Worm (Caenorhabditis elegans) whole organism, L1 larva: ENCODE data around the gene fbxb-105.

Experiments
- C04F5.9 ChIP-seq: sonication (generic microtip); optimal IDR thresholded peaks from 2 replicates; lab custom pipeline; 2016; ENCODE audit warnings: missing genetic modification characterization, missing compliant biosample characterization
- C16A3.4 ChIP-seq: fragments of 150-350 bp; optimal IDR thresholded peaks from 2 replicates; lab custom pipeline; 2014; ENCODE audit warnings: missing biosample characterization, missing genetic modification characterization
- C34B4.2 ChIP-seq: sonication (generic microtip); optimal IDR thresholded peaks from 2 replicates; lab custom pipeline; 2017; ENCODE audit warnings: mild to moderate bottlenecking, missing genetic modification characterization, missing compliant biosample characterization
- alr-1 ChIP-seq: fragments of 200-800 bp; sonication (Bioruptor generic); optimal IDR thresholded peaks from 2 replicates; lab custom pipeline; 2018; ENCODE audit warnings: borderline replicate concordance, mild to moderate bottlenecking, missing genetic modification characterization, missing compliant biosample characterization
- aly-2 ChIP-seq: fragments of 150-350 bp; optimal IDR thresholded peaks from 2 replicates; lab custom pipeline; 2014; ENCODE audit warnings: missing biosample characterization, missing genetic modification characterization
- blmp-1 ChIP-seq: fragments of 150-350 bp; optimal IDR thresholded peaks from 2 replicates; lab custom pipeline; 2014; ENCODE audit warnings: missing biosample characterization, missing genetic modification characterization
- ceh-8 ChIP-seq: fragments of 200-800 bp; sonication (Bioruptor generic); optimal IDR thresholded peaks from 2 replicates; lab custom pipeline; 2018; ENCODE audit warnings: mild to moderate bottlenecking, missing genetic modification characterization, moderate library complexity, missing compliant biosample characterization
- ceh-88 ChIP-seq: fragments of 200-800 bp; sonication (Bioruptor generic); IDR thresholded peaks from 2 replicates; pipeline ENCODE4 v1.3.6; 2022; ENCODE audit warnings: missing genetic modification characterization, missing compliant biosample characterization
- ces-1 ChIP-seq: fragments of 150-350 bp; optimal IDR thresholded peaks from 2 replicates; lab custom pipeline; 2014; ENCODE audit warnings: missing biosample characterization, missing genetic modification reagents, missing genetic modification characterization
- dpl-1 ChIP-seq, 3 experiments: fragments of 150-350 bp in 2 of 3; sonication (generic microtip) in 1 of 3; optimal IDR thresholded peaks; 2 replicates each; lab custom pipeline; 2014 to 2017; ENCODE audit warnings: missing biosample characterization in 3 of 3, missing genetic modification characterization in 3 of 3, missing genetic modification reagents in 3 of 3
- efl-1 ChIP-seq, 4 experiments: fragments of 150-350 bp; optimal IDR thresholded peaks in 3 of 4; peaks in 1 of 4; 1 replicate in 1 of 4; 2 replicates in 3 of 4; lab custom pipeline; 2014; ENCODE audit warnings: missing biosample characterization in 2 of 4, missing genetic modification characterization in 2 of 4, missing genetic modification reagents in 2 of 4
- efl-3 ChIP-seq: fragments of 200-800 bp; sonication (Bioruptor generic); optimal IDR thresholded peaks from 2 replicates; lab custom pipeline; 2018; ENCODE audit warnings: mild to moderate bottlenecking, missing genetic modification characterization, missing compliant biosample characterization
- egl-13 ChIP-seq: sonication (generic microtip); optimal IDR thresholded peaks from 2 replicates; lab custom pipeline; 2016; ENCODE audit warnings: missing genotype, missing genetic modification reagents, missing genetic modification characterization, missing compliant biosample characterization
- elt-2 ChIP-seq: sonication (generic microtip); optimal IDR thresholded peaks from 2 replicates; lab custom pipeline; 2016; ENCODE audit warnings: missing genetic modification characterization, mild to moderate bottlenecking, inconsistent platforms, missing compliant biosample characterization, missing genetic modification reagents
- ets-5 ChIP-seq: fragments of 200-800 bp; sonication (Bioruptor generic); IDR thresholded peaks from 2 replicates; pipeline ENCODE4 v1.3.6; 2022; ENCODE audit warnings: missing genetic modification characterization, missing compliant biosample characterization
- fkh-10 ChIP-seq: sonication (generic microtip); optimal IDR thresholded peaks from 2 replicates; lab custom pipeline; 2017; ENCODE audit warnings: missing biosample characterization, missing genetic modification reagents, missing genetic modification characterization
- fkh-4 ChIP-seq: sonication (generic microtip); optimal IDR thresholded peaks from 2 replicates; lab custom pipeline; 2016; ENCODE audit warnings: missing compliant biosample characterization, missing genetic modification characterization, borderline replicate concordance
- fkh-8 ChIP-seq: sonication (generic microtip); optimal IDR thresholded peaks from 2 replicates; lab custom pipeline; 2016; ENCODE audit warnings: mild to moderate bottlenecking, missing genetic modification characterization, missing compliant biosample characterization
- hlh-17 ChIP-seq: fragments of 200-800 bp; sonication (Bioruptor generic); optimal IDR thresholded peaks from 2 replicates; lab custom pipeline; 2018; ENCODE audit warnings: missing genetic modification characterization, mild to moderate bottlenecking, missing compliant biosample characterization, moderate library complexity, borderline replicate concordance
- isw-1 ChIP-seq: fragments of 200-800 bp; sonication (Bioruptor generic); IDR thresholded peaks from 2 replicates; pipeline ENCODE4 v1.3.6; 2022; ENCODE audit warnings: missing genetic modification characterization, missing compliant biosample characterization
- jun-1 ChIP-seq: fragments of 150-350 bp; optimal IDR thresholded peaks from 2 replicates; lab custom pipeline; 2014; ENCODE audit warnings: missing biosample characterization, missing genetic modification reagents, missing genetic modification characterization
- lin-13 ChIP-seq: fragments of 150-350 bp; optimal IDR thresholded peaks from 2 replicates; lab custom pipeline; 2014; ENCODE audit warnings: missing biosample characterization, missing genetic modification reagents, missing genetic modification characterization
- lin-14 ChIP-seq: fragments of 200-800 bp; sonication (Bioruptor generic); optimal IDR thresholded peaks from 2 replicates; lab custom pipeline; 2018; ENCODE audit warnings: mild to moderate bottlenecking, missing genetic modification characterization, moderate library complexity, missing compliant biosample characterization
- lsy-2 ChIP-seq, 2 experiments: fragments of 150-350 bp; optimal IDR thresholded peaks; 2 replicates each; lab custom pipeline; 2014; ENCODE audit warnings: missing biosample characterization in 2 of 2, missing genetic modification characterization in 2 of 2
- mab-9 ChIP-seq: fragments of 200-800 bp; sonication (Bioruptor generic); IDR thresholded peaks from 2 replicates; pipeline ENCODE4 v1.3.6; 2022; ENCODE audit warnings: missing genetic modification reagents, missing genetic modification characterization, missing compliant biosample characterization
- nhr-12 ChIP-seq: sonication (generic microtip); optimal IDR thresholded peaks from 2 replicates; lab custom pipeline; 2017; ENCODE audit warnings: missing biosample characterization, missing genetic modification characterization
- nhr-19 ChIP-seq: fragments of 200-800 bp; sonication (Bioruptor generic); conservative IDR thresholded peaks from 2 replicates; pipeline ENCODE4 v1.3.6; 2022; ENCODE audit warnings: missing genetic modification characterization, missing compliant biosample characterization
- nhr-20 ChIP-seq: sonication (generic microtip); optimal IDR thresholded peaks from 2 replicates; lab custom pipeline; 2016; ENCODE audit warnings: mild to moderate bottlenecking, missing genetic modification characterization, missing compliant biosample characterization
- nhr-237 ChIP-seq: fragments of 150-350 bp; optimal IDR thresholded peaks from 2 replicates; lab custom pipeline; 2014; ENCODE audit warnings: missing biosample characterization, missing genetic modification characterization
- nhr-28 ChIP-seq: fragments of 150-350 bp; optimal IDR thresholded peaks from 2 replicates; lab custom pipeline; 2014; ENCODE audit warnings: missing biosample characterization, missing genetic modification characterization
- nhr-47 ChIP-seq: sonication (generic microtip); optimal IDR thresholded peaks from 2 replicates; lab custom pipeline; 2016; ENCODE audit warnings: mild to moderate bottlenecking, missing genetic modification characterization, moderate library complexity, missing compliant biosample characterization
- nhr-71 ChIP-seq: sonication (generic microtip); optimal IDR thresholded peaks from 2 replicates; lab custom pipeline; 2016; ENCODE audit warnings: mild to moderate bottlenecking, missing genetic modification characterization, moderate library complexity, missing compliant biosample characterization
- nhr-76 ChIP-seq: sonication (generic microtip); optimal IDR thresholded peaks from 2 replicates; lab custom pipeline; 2017; ENCODE audit warnings: missing biosample characterization, missing genetic modification characterization
- nhr-77 ChIP-seq: fragments of 150-350 bp; optimal IDR thresholded peaks from 2 replicates; lab custom pipeline; 2014; ENCODE audit warnings: missing biosample characterization, missing genetic modification characterization
- nhr-85 ChIP-seq: sonication (generic microtip); peaks from one replicate; lab custom pipeline; 2016; ENCODE audit warnings: missing genetic modification characterization, inconsistent platforms, missing compliant biosample characterization
- pag-3 ChIP-seq: sonication (generic microtip); optimal IDR thresholded peaks from 2 replicates; lab custom pipeline; 2017; ENCODE audit warnings: missing genetic modification characterization, mild to moderate bottlenecking, missing compliant biosample characterization, antibody characterized with exemption, borderline replicate concordance; ENCODE audit not compliant: insufficient read depth
- rnt-1 ChIP-seq: sonication (generic microtip); optimal IDR thresholded peaks from 2 replicates; lab custom pipeline; 2016; ENCODE audit warnings: mild to moderate bottlenecking, missing genetic modification characterization, moderate library complexity, missing compliant biosample characterization
- skn-1 ChIP-seq: fragments of 150-350 bp; optimal IDR thresholded peaks from 2 replicates; lab custom pipeline; 2014; ENCODE audit warnings: missing biosample characterization, missing genetic modification characterization
- snpc-4 ChIP-seq: fragments of 150-350 bp; optimal IDR thresholded peaks from 2 replicates; lab custom pipeline; 2014; ENCODE audit warnings: missing biosample characterization, missing genetic modification characterization
- snu-23 ChIP-seq: sonication (generic microtip); optimal IDR thresholded peaks from 2 replicates; lab custom pipeline; 2016; ENCODE audit warnings: missing genetic modification characterization, missing compliant biosample characterization
- sptf-1 ChIP-seq: fragments of 150-350 bp; optimal IDR thresholded peaks from 2 replicates; lab custom pipeline; 2014; ENCODE audit warnings: missing biosample characterization, missing genetic modification characterization
- swsn-7 ChIP-seq: sonication (generic microtip); optimal IDR thresholded peaks from 2 replicates; lab custom pipeline; 2016; ENCODE audit warnings: missing genetic modification characterization, missing compliant biosample characterization
- tlp-1 ChIP-seq: fragments of 150-350 bp; optimal IDR thresholded peaks from 2 replicates; lab custom pipeline; 2014; ENCODE audit warnings: missing biosample characterization, missing genetic modification characterization
- unc-130 ChIP-seq: fragments of 150-350 bp; optimal IDR thresholded peaks from 2 replicates; lab custom pipeline; 2017; ENCODE audit warnings: missing biosample characterization, missing genetic modification characterization, inconsistent platforms
- unc-62 ChIP-seq: fragments of 150-350 bp; optimal IDR thresholded peaks from 2 replicates; lab custom pipeline; 2014; ENCODE audit warnings: missing biosample characterization, missing genetic modification reagents, missing genetic modification characterization
- unc-86 ChIP-seq: sonication (generic microtip); optimal IDR thresholded peaks from 2 replicates; lab custom pipeline; 2016; ENCODE audit warnings: missing genetic modification characterization, missing compliant biosample characterization
- ztf-11 ChIP-seq, 2 experiments: sonication (generic microtip); optimal IDR thresholded peaks; 2 replicates each; lab custom pipeline; 2016 to 2017; ENCODE audit warnings: missing genetic modification characterization in 2 of 2, missing biosample characterization in 1 of 2, missing compliant biosample characterization in 1 of 2
- ztf-4 ChIP-seq: fragments of 150-350 bp; optimal IDR thresholded peaks from 2 replicates; lab custom pipeline; 2014; ENCODE audit warnings: missing biosample characterization, missing genetic modification characterization

fbxb-105 gene

ce11 chrII:2754595-2754994, 16.1 kb downstream of the fbxb-105 start:
- TF ChIP-seq ets-5 (GFP tag; lab: Robert Waterston, UW) (no peak), sptf-1 (tag; lab: Kevin White, UChicago) (no peak), nhr-19 (GFP tag; lab: Robert Waterston, UW) (no peak), elt-2 (tag; lab: Kevin White, UChicago) (no peak), dpl-1 (GFP tag; optimal IDR thresholded peaks at IDR 0.05; lab: Kevin White, UChicago) (no peak), ztf-11 (tag; optimal IDR thresholded peaks at IDR 0.05; lab: Kevin White, UChicago) (no peak), ceh-8 (GFP tag; lab: Kevin White, UChicago) (no peak), nhr-85 (tag; lab: Kevin White, UChicago) (no peak), nhr-71 (tag; lab: Kevin White, UChicago) (no peak), snpc-4 (tag; lab: Kevin White, UChicago) (no peak), mab-9 (GFP tag; lab: Robert Waterston, UW) (no peak), skn-1 (tag; lab: Kevin White, UChicago) (no peak), unc-86 (tag; lab: Kevin White, UChicago) (no peak), blmp-1 (tag; lab: Kevin White, UChicago) (no peak), fkh-8 (no peak), lin-14 (GFP tag; lab: Kevin White, UChicago) (no peak), snu-23 (GFP tag; lab: Kevin White, UChicago) (no peak)

ce11 chrII:2752999-2753398, 17.7 kb downstream of the fbxb-105 start, which contains the start of gene F29A7.3:
TSS of gene F29A7.3 (plus strand) at chrII:2753299.
- TF ChIP-seq ces-1 (GFP tag; lab: Kevin White, UChicago): no peak
- no peak for TF ChIP-seq nhr-47 (tag; lab: Kevin White, UChicago)
- TF ChIP-seq egl-13 (tag; lab: Kevin White, UChicago): no peak
- no peak for TF ChIP-seq nhr-28
- TF ChIP-seq unc-62 (GFP tag; lab: Kevin White, UChicago): no peak
- TF ChIP-seq hlh-17 (GFP tag; lab: Kevin White, UChicago): no peak
- no peak for TF ChIP-seq nhr-12 (tag; lab: Kevin White, UChicago)
- TF ChIP-seq fkh-4 (tag; lab: Kevin White, UChicago): no peak
- no peak for TF ChIP-seq efl-3 (GFP tag; lab: Kevin White, UChicago)
- no peak for TF ChIP-seq rnt-1 (tag; lab: Kevin White, UChicago)
- no peak for TF ChIP-seq pag-3 (tag; lab: Kevin White, UChicago)
- no peak for TF ChIP-seq fkh-10
- no peak for TF ChIP-seq ets-5 (GFP tag; lab: Robert Waterston, UW)
- no peak for TF ChIP-seq sptf-1 (tag; lab: Kevin White, UChicago)
- no peak for TF ChIP-seq elt-2 (tag; lab: Kevin White, UChicago)
- no peak for TF ChIP-seq nhr-237
- no peak for TF ChIP-seq unc-130 (tag; lab: Kevin White, UChicago)
- no peak for TF ChIP-seq C34B4.2
- TF ChIP-seq alr-1 (tag; lab: Kevin White, UChicago): no peak
- TF ChIP-seq efl-1 (optimal IDR thresholded peaks at IDR 0.05; lab: Kevin White, UChicago): no peak
- TF ChIP-seq efl-1 (GFP tag; optimal IDR thresholded peaks at IDR 0.05 in 1 of 2; lab: Kevin White, UChicago): no peak

ce11 chrII:2752536-2752935, 18.2 kb downstream of the fbxb-105 start, which contains the start of gene F29A7.6:
TSS of gene F29A7.6 (minus strand) at chrII:2752611.
- no peak for TF ChIP-seq ceh-8 (GFP tag; lab: Kevin White, UChicago)
- TF ChIP-seq ztf-11 (tag; optimal IDR thresholded peaks at IDR 0.05; lab: Kevin White, UChicago): peak in 1 of 2 experiments; percentile 83
- TF ChIP-seq C16A3.4 (tag; lab: Kevin White, UChicago): peak; percentile 46
- TF ChIP-seq egl-13 (tag; lab: Kevin White, UChicago): peak; percentile 26
- peak; percentile 81 for TF ChIP-seq nhr-47 (tag; lab: Kevin White, UChicago)
- peak; percentile 20 for TF ChIP-seq C04F5.9
- no peak for TF ChIP-seq ztf-4 (tag; lab: Kevin White, UChicago)
- peak; percentile 63 for TF ChIP-seq snu-23 (GFP tag; lab: Kevin White, UChicago)
- TF ChIP-seq lin-13 (GFP tag; lab: Kevin White, UChicago): peak; percentile 57
- no peak for TF ChIP-seq nhr-12 (tag; lab: Kevin White, UChicago)
- TF ChIP-seq nhr-20 (tag; lab: Kevin White, UChicago): peak; percentile 66
- no peak for TF ChIP-seq aly-2 (tag; lab: Kevin White, UChicago)
- peak; percentile 50 for TF ChIP-seq isw-1 (GFP tag; lab: Robert Waterston, UW)
- peak in 1 of 2 experiments; percentile 69 for TF ChIP-seq lsy-2 (tag; optimal IDR thresholded peaks at IDR 0.05; lab: Kevin White, UChicago)
- peak; percentile 67 for TF ChIP-seq swsn-7 (tag; lab: Kevin White, UChicago)
- no peak for TF ChIP-seq ceh-88 (GFP tag; lab: Robert Waterston, UW)
- TF ChIP-seq nhr-237: no peak
- peak; percentile 36 for TF ChIP-seq jun-1 (tag; lab: Kevin White, UChicago)
- no peak for TF ChIP-seq tlp-1 (tag; lab: Kevin White, UChicago)
- peak; percentile 67 for TF ChIP-seq nhr-85 (tag; lab: Kevin White, UChicago)
- peak; percentile 3 for TF ChIP-seq nhr-77 (tag; lab: Kevin White, UChicago)
- TF ChIP-seq nhr-76 (tag; lab: Kevin White, UChicago): no peak
